Fruit fly (Drosophila melanogaster): ENCODE data around the gene CG43218.

dm6 chr3L:21252932-21253760, 4.7 kb upstream of the CG43218 start:
- TF ChIP-seq kay (GFP tag; ENCODE audit: borderline replicate concordance) (no peak), bab1 (GFP tag; optimal IDR thresholded peaks at IDR 0.05) (no peak), Mnt (GFP tag; optimal IDR thresholded peaks at IDR 0.05) (no peak), cnc (optimal IDR thresholded peaks at IDR 0.05) (no peak), Clk (GFP tag; optimal IDR thresholded peaks at IDR 0.05) (no peak)

Measured in whole organism, adult.